Worm (Caenorhabditis elegans) whole organism, young adult: Measurements from ENCODE around the gene C14B1.8.

ENCODE experiments used
- B0019.2 ChIP-seq: fragments of 200-800 bp; sonication (Bioruptor generic); conservative IDR thresholded peaks from 2 replicates; pipeline ENCODE4 v1.3.6; 2022; ENCODE audit warnings: missing genetic modification reagents, missing genetic modification characterization, missing compliant biosample characterization
- B0035.1 ChIP-seq: sonication (generic microtip); optimal IDR thresholded peaks from 2 replicates; lab custom pipeline; 2016; ENCODE audit warnings: missing genetic modification characterization, mild to moderate bottlenecking, missing compliant biosample characterization, missing genotype, missing genetic modification reagents
- B0336.3 ChIP-seq: fragments of 200-800 bp; sonication (Bioruptor generic); IDR thresholded peaks from 2 replicates; pipeline ENCODE4 v1.3.6; 2022; ENCODE audit warnings: missing genetic modification characterization, missing compliant biosample characterization
- D2030.7 ChIP-seq: fragments of 200-800 bp; sonication (Bioruptor generic); IDR thresholded peaks from 2 replicates; pipeline ENCODE4 v1.3.6; 2022; ENCODE audit warnings: missing genetic modification reagents, missing genetic modification characterization, missing compliant biosample characterization
- F22D6.2 ChIP-seq: sonication (generic microtip); optimal IDR thresholded peaks from 2 replicates; lab custom pipeline; 2016; ENCODE audit warnings: mild to moderate bottlenecking, missing genetic modification characterization, missing compliant biosample characterization
- F23B12.7 ChIP-seq: sonication (generic microtip); optimal IDR thresholded peaks from 2 replicates; lab custom pipeline; 2017; ENCODE audit warnings: missing genetic modification characterization, mild to moderate bottlenecking, missing compliant biosample characterization, antibody characterized with exemption, moderate library complexity; ENCODE audit not compliant: insufficient read depth
- F33H1.4 ChIP-seq: fragments of 200-800 bp; sonication (Bioruptor generic); IDR thresholded peaks from 2 replicates; pipeline ENCODE4 v1.3.6; 2022; ENCODE audit warnings: missing genetic modification reagents, missing genetic modification characterization, missing compliant biosample characterization
- F49E8.2 ChIP-seq: sonication (generic microtip); optimal IDR thresholded peaks from 3 replicates; lab custom pipeline; 2017; ENCODE audit warnings: missing genetic modification characterization, mild to moderate bottlenecking, missing compliant biosample characterization, antibody characterized with exemption, moderate library complexity; ENCODE audit not compliant: insufficient read depth
- F55B11.4 ChIP-seq: sonication (generic microtip); optimal IDR thresholded peaks from 2 replicates; lab custom pipeline; 2016; ENCODE audit warnings: missing compliant biosample characterization, missing genetic modification characterization, borderline replicate concordance; ENCODE audit not compliant: insufficient read depth
- F57C9.4 ChIP-seq: sonication (generic microtip); optimal IDR thresholded peaks from 2 replicates; lab custom pipeline; 2017; ENCODE audit warnings: mild to moderate bottlenecking, missing genetic modification characterization, missing compliant biosample characterization
- Y53G8AR.9 ChIP-seq: fragments of 200-800 bp; sonication (Bioruptor generic); conservative IDR thresholded peaks from 2 replicates; pipeline ENCODE4 v1.3.6; 2022; ENCODE audit warnings: missing genetic modification reagents, missing genetic modification characterization, missing compliant biosample characterization
- Y56A3A.18 ChIP-seq: fragments of 200-800 bp; sonication (Bioruptor generic); IDR thresholded peaks from 2 replicates; pipeline ENCODE4 v1.3.6; 2022; ENCODE audit warnings: missing genetic modification reagents, missing genetic modification characterization, missing compliant biosample characterization
- Y79H2A.3 ChIP-seq: fragments of 200-800 bp; sonication (Bioruptor generic); conservative IDR thresholded peaks from 2 replicates; pipeline ENCODE4 v1.3.6; 2022; ENCODE audit warnings: missing genetic modification reagents, missing genetic modification characterization, missing compliant biosample characterization
- attf-3 ChIP-seq: fragments of 200-800 bp; sonication (Bioruptor generic); conservative IDR thresholded peaks from 2 replicates; pipeline ENCODE4 v1.3.6; 2022; ENCODE audit warnings: missing genetic modification reagents, missing genetic modification characterization, missing compliant biosample characterization
- bed-1 ChIP-seq: fragments of 200-800 bp; sonication (Bioruptor generic); IDR thresholded peaks from 2 replicates; pipeline ENCODE4 v1.3.6; 2022; ENCODE audit warnings: missing genetic modification reagents, missing genetic modification characterization, missing compliant biosample characterization
- cebp-1 ChIP-seq, 2 experiments: fragments of 200-800 bp in 1 of 2; sonication (Bioruptor generic) in 1 of 2; sonication (generic microtip) in 1 of 2; IDR thresholded peaks in 1 of 2; optimal IDR thresholded peaks in 1 of 2; 2 replicates each; pipeline versions ENCODE4 v1.3.6 to Lab custom; 2017 to 2022; ENCODE audit warnings: missing compliant biosample characterization in 2 of 2, missing genetic modification characterization in 2 of 2, mild to moderate bottlenecking in 1 of 2, missing genetic modification reagents in 1 of 2, moderate library complexity in 1 of 2
- ceh-40 ChIP-seq: fragments of 200-800 bp; sonication (Bioruptor generic); IDR thresholded peaks from 2 replicates; pipeline ENCODE4 v1.3.6; 2022; ENCODE audit warnings: missing genetic modification characterization, missing compliant biosample characterization
- ceh-79 ChIP-seq: sonication (generic microtip); optimal IDR thresholded peaks from 2 replicates; lab custom pipeline; 2017; ENCODE audit warnings: mild to moderate bottlenecking, missing genetic modification characterization, missing compliant biosample characterization
- ceh-91 ChIP-seq: fragments of 200-800 bp; sonication (Bioruptor generic); IDR thresholded peaks from 2 replicates; pipeline ENCODE4 v1.3.6; 2022; ENCODE audit warnings: missing genetic modification reagents, missing genetic modification characterization, missing compliant biosample characterization
- die-1 ChIP-seq: sonication (generic microtip); optimal IDR thresholded peaks from 2 replicates; lab custom pipeline; 2016; ENCODE audit warnings: missing genotype, mild to moderate bottlenecking, missing genetic modification characterization, missing compliant biosample characterization
- dox-1 ChIP-seq: fragments of 200-800 bp; sonication (Bioruptor generic); IDR thresholded peaks from 2 replicates; pipeline ENCODE4 v1.3.6; 2022; ENCODE audit warnings: missing genetic modification reagents, missing genetic modification characterization, missing compliant biosample characterization
- efl-1 ChIP-seq: fragments of 150-350 bp; optimal IDR thresholded peaks from 2 replicates; lab custom pipeline; 2014; ENCODE audit warnings: missing biosample characterization, missing genetic modification reagents, missing genetic modification characterization
- egl-18 ChIP-seq: fragments of 200-800 bp; sonication (Bioruptor generic); IDR thresholded peaks from 2 replicates; pipeline ENCODE4 v1.3.6; 2022; ENCODE audit warnings: missing genetic modification reagents, missing genetic modification characterization, missing compliant biosample characterization
- lsl-1 ChIP-seq: fragments of 200-800 bp; sonication (Bioruptor generic); optimal IDR thresholded peaks from 2 replicates; lab custom pipeline; 2018; ENCODE audit warnings: mild to moderate bottlenecking, missing genetic modification characterization, moderate library complexity, missing compliant biosample characterization
- madf-6 ChIP-seq: fragments of 200-800 bp; sonication (Bioruptor generic); IDR thresholded peaks from 2 replicates; pipeline ENCODE4 v1.3.6; 2022; ENCODE audit warnings: missing genetic modification reagents, missing genetic modification characterization, missing compliant biosample characterization
- madf-8 ChIP-seq: fragments of 200-800 bp; sonication (Bioruptor generic); conservative IDR thresholded peaks from 2 replicates; pipeline ENCODE4 v1.3.6; 2022; ENCODE audit warnings: missing genetic modification reagents, missing genetic modification characterization, missing compliant biosample characterization
- mcd-1 ChIP-seq: fragments of 200-800 bp; sonication (Bioruptor generic); IDR thresholded peaks from 2 replicates; pipeline ENCODE4 v1.3.6; 2022; ENCODE audit warnings: missing genetic modification reagents, missing genetic modification characterization, missing compliant biosample characterization
- mel-28 ChIP-seq: sonication (generic microtip); optimal IDR thresholded peaks from 2 replicates; lab custom pipeline; 2016; ENCODE audit warnings: borderline replicate concordance, mild to moderate bottlenecking, missing genetic modification characterization, missing compliant biosample characterization
- mxl-1 ChIP-seq: sonication (generic microtip); optimal IDR thresholded peaks from 2 replicates; lab custom pipeline; 2016; ENCODE audit warnings: missing genetic modification characterization, missing compliant biosample characterization
- nfya-1 ChIP-seq: sonication (generic microtip); optimal IDR thresholded peaks from 2 replicates; lab custom pipeline; 2017; ENCODE audit warnings: antibody characterized with exemption, missing compliant biosample characterization, missing genetic modification characterization, borderline replicate concordance; ENCODE audit not compliant: insufficient read depth
- pha-4 ChIP-seq: fragments of 150-350 bp; sonication (generic microtip); optimal IDR thresholded peaks from 2 replicates; lab custom pipeline; 2014; ENCODE audit warnings: missing biosample characterization, missing genetic modification reagents, missing genetic modification characterization
- rcor-1 ChIP-seq: fragments of 200-800 bp; sonication (Bioruptor generic); IDR thresholded peaks from 2 replicates; pipeline ENCODE4 v1.3.6; 2022; ENCODE audit warnings: missing genetic modification reagents, missing genetic modification characterization, missing compliant biosample characterization
- rec-8 ChIP-seq, 2 experiments: sonication (generic microtip); optimal IDR thresholded peaks; 2 replicates each; lab custom pipeline; 2016; ENCODE audit warnings: mild to moderate bottlenecking in 2 of 2, missing genetic modification characterization in 2 of 2, missing genetic modification reagents in 2 of 2, missing genotype in 2 of 2, missing biosample characterization in 1 of 2, missing compliant biosample characterization in 1 of 2, moderate library complexity in 1 of 2
- repo-1 ChIP-seq: sonication (generic microtip); optimal IDR thresholded peaks from 2 replicates; lab custom pipeline; 2017; ENCODE audit warnings: mild to moderate bottlenecking, missing genetic modification characterization, missing compliant biosample characterization
- snpc-3.4 ChIP-seq: sonication (generic microtip); optimal IDR thresholded peaks from 2 replicates; lab custom pipeline; 2017; ENCODE audit warnings: missing genetic modification characterization, mild to moderate bottlenecking, missing compliant biosample characterization, antibody characterized with exemption, moderate library complexity, missing genotype, missing genetic modification reagents
- somi-1 ChIP-seq: fragments of 200-800 bp; sonication (Bioruptor generic); optimal IDR thresholded peaks from 2 replicates; lab custom pipeline; 2018; ENCODE audit warnings: mild to moderate bottlenecking, missing genetic modification characterization, missing compliant biosample characterization
- zfh-2 ChIP-seq: fragments of 200-800 bp; sonication (Bioruptor generic); conservative IDR thresholded peaks from 2 replicates; pipeline ENCODE4 v1.3.6; 2022; ENCODE audit warnings: missing genetic modification reagents, missing genetic modification characterization, missing compliant biosample characterization
- zim-3 ChIP-seq: sonication (generic microtip); optimal IDR thresholded peaks from 2 replicates; lab custom pipeline; 2017; ENCODE audit warnings: mild to moderate bottlenecking, missing genetic modification characterization, moderate library complexity, missing compliant biosample characterization
- ztf-25 ChIP-seq: fragments of 200-800 bp; sonication (Bioruptor generic); IDR thresholded peaks from 2 replicates; pipeline ENCODE4 v1.3.6; 2022; ENCODE audit warnings: missing genetic modification reagents, missing genetic modification characterization, missing compliant biosample characterization
- ztf-6 ChIP-seq: fragments of 200-800 bp; sonication (Bioruptor generic); IDR thresholded peaks from 2 replicates; pipeline ENCODE4 v1.3.6; 2022; ENCODE audit warnings: missing genetic modification reagents, missing genetic modification characterization, missing compliant biosample characterization

The C14B1.8 gene

DNA sequence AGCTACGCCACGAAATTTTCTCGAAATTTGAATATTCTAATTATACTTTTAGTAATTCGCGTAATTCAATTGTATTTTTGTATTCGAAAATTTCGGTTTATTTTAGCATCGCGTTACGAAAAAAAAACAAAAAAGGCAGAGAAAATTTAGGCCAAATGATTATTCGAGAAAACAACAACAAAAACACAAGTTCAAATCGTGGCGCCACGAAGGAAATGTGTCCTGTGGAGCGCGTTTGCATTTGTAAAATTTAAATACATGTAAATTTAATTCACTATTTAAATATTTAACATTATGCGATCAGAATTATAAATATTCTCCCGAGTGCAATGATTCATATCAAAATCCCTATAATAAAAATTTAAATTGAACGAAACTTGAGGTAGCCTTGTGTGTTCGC, 4.2 kb upstream of the C14B1.8 start (continued):
- TF ChIP-seq madf-6 (peak; percentile 61; the same call in 1 of the 2 replicates), Y56A3A.18 (no peak), pha-4 (no peak), efl-1 (peak; percentile 79), ceh-91 (no peak), mxl-1 (tag; lab: Kevin White, UChicago) (no peak), F57C9.4 (no peak), ztf-25 (GFP tag; lab: Robert Waterston, UW) (no peak), nfya-1 (tag; lab: Kevin White, UChicago) (no peak), repo-1 (tag; lab: Kevin White, UChicago) (no peak), somi-1 (GFP tag; lab: Kevin White, UChicago) (no peak), attf-3 (no peak), madf-8 (peak; percentile 60), ceh-79 (tag; lab: Kevin White, UChicago) (no peak), mel-28 (tag; lab: Kevin White, UChicago) (no peak), D2030.7 (GFP tag; lab: Robert Waterston, UW) (peak; percentile 56), F33H1.4 (GFP tag; lab: Robert Waterston, UW) (peak; percentile 54), rec-8 (tag; optimal IDR thresholded peaks at IDR 0.05; lab: Kevin White, UChicago) (no peak), snpc-3.4 (tag; lab: Kevin White, UChicago) (peak; percentile 65), rcor-1 (GFP tag; lab: Robert Waterston, UW) (no peak), egl-18 (GFP tag; lab: Robert Waterston, UW) (no peak), mcd-1 (no peak), die-1 (no peak)

DNA sequence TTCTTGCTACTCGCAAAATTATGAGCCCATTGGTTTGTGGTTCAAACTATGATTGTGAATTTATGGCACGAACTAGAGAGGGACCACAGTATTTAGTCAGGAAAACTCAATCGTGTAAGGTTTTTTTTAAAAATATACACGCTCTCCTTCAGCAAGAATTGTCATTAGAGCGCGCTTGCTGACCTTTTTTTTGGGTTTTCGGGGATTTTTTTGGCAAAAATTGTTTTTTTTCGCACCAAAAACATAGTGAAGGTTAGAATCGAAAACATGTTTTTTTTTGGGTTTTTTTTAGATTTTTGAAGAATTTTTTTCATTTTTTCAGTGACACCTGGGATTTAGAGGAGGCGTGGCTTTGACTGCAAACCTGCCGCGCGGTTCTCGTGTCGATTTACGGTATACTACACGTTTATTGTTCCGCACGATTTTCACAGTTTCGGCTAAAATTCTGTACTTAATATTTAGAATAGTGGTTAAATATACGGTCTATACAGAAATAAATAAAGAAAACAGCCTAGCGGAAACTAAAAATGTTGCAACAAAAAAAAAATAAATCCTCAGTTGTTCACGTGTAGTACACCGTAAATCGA, 3.3 kb downstream of the C14B1.8 start:
- TF ChIP-seq D2030.7 (GFP tag; lab: Robert Waterston, UW) = no peak
- TF ChIP-seq snpc-3.4 (tag; lab: Kevin White, UChicago) = no peak
- TF ChIP-seq F55B11.4 (tag; lab: Kevin White, UChicago) = no peak
- TF ChIP-seq bed-1 = no peak
- no peak for TF ChIP-seq ztf-25 (GFP tag; lab: Robert Waterston, UW)
- no peak for TF ChIP-seq B0019.2
- TF ChIP-seq mcd-1 = peak; percentile 51; the same call in 1 of the 2 replicates

DNA sequence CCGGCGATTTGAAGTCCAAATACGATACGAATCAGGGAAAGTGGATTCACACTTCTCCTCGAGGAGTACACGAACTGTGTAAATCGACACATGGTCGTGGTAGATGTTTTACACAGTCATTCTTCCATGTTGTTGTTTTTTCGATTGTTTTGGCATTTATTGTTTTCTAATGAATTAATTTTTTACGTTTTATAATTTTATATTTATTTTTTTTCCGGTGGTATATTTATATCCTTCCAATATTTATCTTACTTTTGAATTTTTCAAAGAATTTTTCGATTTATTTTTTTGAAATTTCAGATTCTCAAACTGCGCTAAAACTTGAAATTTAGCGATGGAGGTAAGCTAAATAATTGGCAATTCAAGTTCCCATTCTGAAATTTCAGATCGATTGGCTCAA, 6.3 kb downstream of the C14B1.8 start, which contains the start of gene nrde-1:
Gene nrde-1 (plus strand): TSS at position 301 of the 400 bp plus-strand sequence.
- no peak for TF ChIP-seq ceh-91
- TF ChIP-seq zfh-2 (GFP tag; lab: Robert Waterston, UW) = no peak
- no peak for TF ChIP-seq ztf-6 (GFP tag; lab: Robert Waterston, UW)
- no peak for TF ChIP-seq ceh-40 (GFP tag; lab: Robert Waterston, UW)

DNA sequence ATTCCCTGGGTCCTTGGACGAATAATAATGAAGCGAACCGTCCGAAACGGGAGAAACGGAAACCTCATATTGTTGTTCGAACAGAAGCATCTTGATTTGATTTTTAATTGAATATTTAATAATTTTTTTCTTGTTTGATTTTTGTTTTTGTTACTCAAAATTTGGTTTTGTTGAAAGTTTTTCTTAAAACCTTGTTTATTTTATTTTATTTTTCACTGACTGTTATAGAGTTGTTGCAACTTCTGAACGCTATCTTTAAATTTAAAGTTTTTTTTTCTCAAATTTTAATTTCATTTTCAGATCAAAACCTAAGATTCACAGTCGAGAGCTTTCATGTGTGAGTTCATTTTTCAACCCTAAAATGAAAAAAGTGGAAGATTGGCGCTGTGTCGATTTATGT, 10.4 kb downstream of the C14B1.8 start, which contains the start of gene alkb-8:
Gene alkb-8 (plus strand): TSS at position 301 of the 400 bp plus-strand sequence.
- TF ChIP-seq D2030.7 (GFP tag; lab: Robert Waterston, UW) (0 out of 2 replicates have a peak, but pooled peaks have one; percentile 13), B0035.1 (tag; lab: Kevin White, UChicago) (no peak)

DNA sequence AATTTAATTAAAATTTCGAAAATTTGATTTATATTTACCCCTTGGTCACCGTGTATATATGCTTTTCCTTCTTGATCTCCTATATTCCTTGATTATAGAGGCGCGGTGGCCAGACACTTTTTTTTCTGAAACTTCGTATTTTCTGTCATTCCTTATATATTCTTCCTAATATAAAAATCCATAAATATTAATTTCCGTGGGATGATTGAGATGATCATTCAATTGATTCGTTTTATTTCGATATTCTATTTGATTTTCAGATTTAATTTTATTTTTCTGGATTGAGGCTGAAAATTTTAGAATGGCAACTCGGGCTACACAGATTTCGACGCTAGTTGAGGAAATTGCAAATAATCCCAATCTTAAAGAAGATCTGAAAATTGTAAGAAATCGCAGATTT, 12.9 kb downstream of the C14B1.8 start, which contains the start of gene dph-1:
Gene dph-1 (plus strand): TSS at position 301 of the 400 bp plus-strand sequence.
- TF ChIP-seq dox-1 (no peak), F23B12.7 (tag; lab: Kevin White, UChicago) (no peak), zim-3 (tag; lab: Kevin White, UChicago) (no peak), pha-4 (no peak), snpc-3.4 (tag; lab: Kevin White, UChicago) (no peak), Y79H2A.3 (no peak), mel-28 (tag; lab: Kevin White, UChicago) (no peak), B0336.3 (GFP tag; lab: Robert Waterston, UW) (no peak), cebp-1 (GFP tag; IDR thresholded peaks at IDR 0.05; lab: Robert Waterston, UW) (no peak), cebp-1 (tag; optimal IDR thresholded peaks at IDR 0.05; lab: Kevin White, UChicago) (no peak), lsl-1 (GFP tag; lab: Kevin White, UChicago) (no peak), F22D6.2 (no peak), F49E8.2 (tag; lab: Kevin White, UChicago) (no peak), somi-1 (GFP tag; lab: Kevin White, UChicago) (no peak), Y53G8AR.9 (no peak), rec-8 (tag; optimal IDR thresholded peaks at IDR 0.05; lab: Kevin White, UChicago) (no peak)
